Worm (Caenorhabditis elegans) whole organism, L3 larva: ENCODE results near the gene dib-1.

Source experiments
- ceh-9 ChIP-seq: sonication (generic microtip); optimal IDR thresholded peaks from 2 replicates; lab custom pipeline; 2018; ENCODE audit warnings: missing biosample characterization, missing genetic modification characterization
- daf-12 ChIP-seq: fragments of 150-350 bp; optimal IDR thresholded peaks from 2 replicates; lab custom pipeline; 2014; ENCODE audit warnings: missing biosample characterization, missing genetic modification reagents, missing genetic modification characterization
- elt-2 ChIP-seq: sonication (generic microtip); optimal IDR thresholded peaks from 2 replicates; lab custom pipeline; 2016; ENCODE audit warnings: missing genetic modification reagents, mild to moderate bottlenecking, missing genetic modification characterization, missing compliant biosample characterization
- fkh-10 ChIP-seq: sonication (generic microtip); optimal IDR thresholded peaks from 2 replicates; lab custom pipeline; 2017; ENCODE audit warnings: missing biosample characterization, missing genetic modification reagents, missing genetic modification characterization
- lin-15B ChIP-seq: fragments of 150-350 bp; optimal IDR thresholded peaks from 2 replicates; lab custom pipeline; 2014; ENCODE audit warnings: missing biosample characterization, missing genetic modification characterization
- mdl-1 ChIP-seq: fragments of 150-350 bp; optimal IDR thresholded peaks from 2 replicates; lab custom pipeline; 2014; ENCODE audit warnings: missing biosample characterization, missing genetic modification characterization
- nhr-28 ChIP-seq: fragments of 150-350 bp; optimal IDR thresholded peaks from 2 replicates; lab custom pipeline; 2014; ENCODE audit warnings: missing biosample characterization, missing genetic modification characterization
- nhr-67 ChIP-seq: fragments of 150-350 bp; optimal IDR thresholded peaks from 2 replicates; lab custom pipeline; 2014; ENCODE audit warnings: missing biosample characterization, missing genetic modification characterization
- nhr-77 ChIP-seq: fragments of 150-350 bp; optimal IDR thresholded peaks from 2 replicates; lab custom pipeline; 2014; ENCODE audit warnings: missing biosample characterization, missing genetic modification characterization
- pha-4 ChIP-seq: fragments of 150-350 bp; optimal IDR thresholded peaks from 2 replicates; lab custom pipeline; 2014; ENCODE audit warnings: missing biosample characterization, missing genetic modification reagents, missing genetic modification characterization
- pqm-1 ChIP-seq: fragments of 150-350 bp; optimal IDR thresholded peaks from 2 replicates; lab custom pipeline; 2017; ENCODE audit warnings: missing biosample characterization, missing genetic modification characterization, inconsistent platforms
- snpc-4 ChIP-seq: fragments of 150-350 bp; optimal IDR thresholded peaks from 2 replicates; lab custom pipeline; 2014; ENCODE audit warnings: missing biosample characterization, missing genetic modification characterization
- tbx-2 ChIP-seq: sonication (generic microtip); optimal IDR thresholded peaks from 2 replicates; lab custom pipeline; 2016; ENCODE audit warnings: mild to moderate bottlenecking, missing genetic modification characterization, missing compliant biosample characterization
- ztf-11 ChIP-seq: fragments of 150-350 bp; optimal IDR thresholded peaks from 2 replicates; lab custom pipeline; 2014; ENCODE audit warnings: missing biosample characterization, missing genetic modification characterization

ce11 chrIV:2931228-2931627 is 40.5 kb downstream of the dib-1 start, which contains the start of gene samt-1:
- TF ChIP-seq pqm-1 (tag; lab: Kevin White, UChicago): no peak
- TF ChIP-seq nhr-28 (tag; lab: Kevin White, UChicago): no peak
- TF ChIP-seq daf-12: no peak
- no peak for TF ChIP-seq ztf-11
- TF ChIP-seq pha-4 (tag; lab: Kevin White, UChicago): no peak
- no peak for TF ChIP-seq mdl-1
- TF ChIP-seq fkh-10 (GFP tag; lab: Kevin White, UChicago): no peak
- no peak for TF ChIP-seq nhr-67
- no peak for TF ChIP-seq nhr-77 (tag; lab: Kevin White, UChicago)
- TF ChIP-seq ceh-9 (tag; lab: Kevin White, UChicago): no peak
- TF ChIP-seq tbx-2 (tag; lab: Kevin White, UChicago): no peak
- no peak for TF ChIP-seq lin-15B (tag; lab: Kevin White, UChicago)
- peak; percentile 41 for TF ChIP-seq elt-2 (tag; lab: Kevin White, UChicago)
- no peak for TF ChIP-seq snpc-4 (tag; lab: Kevin White, UChicago)
